Fruit fly (Drosophila melanogaster) whole organism, embryonic: ENCODE measurements around the gene Cap-H2.

Experiments
- Adf1 ChIP-seq: fragments of 200-800 bp; sonication (Bioruptor generic); IDR thresholded peaks from 2 replicates; pipeline ENCODE4 v1.3.6; 2022; ENCODE audit warnings: missing biosample characterization, missing genetic modification characterization
- CG8478 ChIP-seq: fragments of >200 bp; optimal IDR thresholded peaks from 2 replicates; lab custom pipeline; 2018
- MESR4 ChIP-seq: fragments of 200-800 bp; sonication (Bioruptor generic); optimal IDR thresholded peaks from 2 replicates; lab custom pipeline; 2018; ENCODE audit warnings: missing biosample characterization, mild to moderate bottlenecking, missing genetic modification characterization, moderate library complexity
- Mes4 ChIP-seq: fragments of 200-800 bp; sonication (Bioruptor generic); optimal IDR thresholded peaks from 2 replicates; lab custom pipeline; 2016; ENCODE audit warnings: missing biosample characterization, missing genetic modification characterization
- vvl ChIP-seq: fragments of 200-800 bp; sonication (Bioruptor generic); IDR thresholded peaks from 2 replicates; pipeline ENCODE4 v1.3.6; 2022; ENCODE audit warnings: missing biosample characterization, missing genetic modification characterization

dm6 chr3R:10751061-10751460 lies 10.0 kb upstream of the Cap-H2 start, which contains the start of gene TkR86C:
- TF ChIP-seq Adf1 (GFP tag; lab: Robert Waterston, UW), result no peak
- no peak for TF ChIP-seq vvl (GFP tag; lab: Robert Waterston, UW)
- no peak for TF ChIP-seq MESR4 (GFP tag; lab: Kevin White, UChicago)
- TF ChIP-seq CG8478 (lab: Kevin White, UChicago), result no peak
- no peak for TF ChIP-seq Mes4
